Fruit fly (Drosophila melanogaster): ENCODE measurements around the gene Arp6.

DNA sequence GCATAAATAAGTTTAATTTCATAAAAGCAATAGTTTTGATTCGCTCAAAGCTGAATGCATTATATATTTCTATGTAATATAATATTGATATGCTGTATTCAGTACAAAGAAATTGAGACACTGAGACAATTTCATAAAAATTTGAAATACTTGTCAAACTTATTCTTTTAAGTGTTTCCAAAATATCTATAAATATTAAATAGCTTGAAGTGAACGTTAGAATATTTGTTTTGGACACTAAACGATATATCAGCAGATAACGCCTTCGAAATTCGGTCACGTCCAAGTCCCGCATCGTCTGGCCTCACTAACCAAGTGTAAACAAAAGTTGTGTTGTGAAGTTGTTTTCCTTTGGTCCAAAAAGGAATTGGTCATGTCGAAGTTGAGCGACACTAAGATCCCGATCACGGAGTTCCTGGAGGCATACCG is 26.2 kb downstream of the Arp6 start:
- TF ChIP-seq CG8478 (optimal IDR thresholded peaks at IDR 0.05), result no peak
- TF ChIP-seq CTCF (optimal IDR thresholded peaks at IDR 0.05), result no peak

Measured in S2 (cell line).